Worm (Caenorhabditis elegans): Measurements from ENCODE around the gene fbxa-26.

- TF ChIP-seq jun-1 (tag; optimal IDR thresholded peaks at IDR 0.05) (no peak), hpl-2 (GFP tag; optimal IDR thresholded peaks at IDR 0.05) (no peak), irx-1 (tag; optimal IDR thresholded peaks at IDR 0.05) (no peak), unc-62 (GFP tag; optimal IDR thresholded peaks at IDR 0.05) (no peak)
These were observed 46.1 kb upstream of the fbxa-26 start, which contains the start of gene pals-20 for ce11 chrIII:1388274-1389058.
